Fruit fly (Drosophila melanogaster): ENCODE results near the gene OtopLc.

Gene OtopLc

dm6 chrX:5679933-5680667 lies 17.4 kb upstream of the OtopLc start, which contains the start of the genes Tre1 and Gr5a:
Gene Tre1 (minus strand): TSS chrX:5679977.
Gene Gr5a (plus strand): TSS chrX:5680617.
- no peak for TF ChIP-seq cnc (optimal IDR thresholded peaks at IDR 0.05)
- no peak for TF ChIP-seq toe (GFP tag; optimal IDR thresholded peaks at IDR 0.05)
- no peak for TF ChIP-seq CG12768 (GFP tag; optimal IDR thresholded peaks at IDR 0.05)

dm6 chrX:5679079-5679932 lies 16.6 kb upstream of the OtopLc start:
- TF ChIP-seq bab1 (GFP tag; optimal IDR thresholded peaks at IDR 0.05): peak; percentile 44
- peak; percentile 29 for TF ChIP-seq tj (GFP tag; optimal IDR thresholded peaks at IDR 0.05)
- TF ChIP-seq CG7101 (tag; optimal IDR thresholded peaks at IDR 0.05): no peak
- TF ChIP-seq pad (GFP tag; optimal IDR thresholded peaks at IDR 0.05): peak; percentile 96

- no peak for TF ChIP-seq CG7101 (tag; optimal IDR thresholded peaks at IDR 0.05)
- TF ChIP-seq CG14711 (tag; optimal IDR thresholded peaks at IDR 0.05): no peak
- no peak for TF ChIP-seq tj (GFP tag; optimal IDR thresholded peaks at IDR 0.05)
- TF ChIP-seq toe (GFP tag; optimal IDR thresholded peaks at IDR 0.05): no peak
- no peak for TF ChIP-seq CG11617 (GFP tag; optimal IDR thresholded peaks at IDR 0.05)
- peak in 1 of 2 experiments; percentile 9 for TF ChIP-seq cnc (optimal IDR thresholded peaks at IDR 0.05)
- peak; percentile 66 for TF ChIP-seq ovo (GFP tag; optimal IDR thresholded peaks at IDR 0.05)
- TF ChIP-seq Hr96 (GFP tag; optimal IDR thresholded peaks at IDR 0.05): no peak
- no peak for TF ChIP-seq Crg-1 (GFP tag; optimal IDR thresholded peaks at IDR 0.05)
- no peak for TF ChIP-seq CG7045 (GFP tag; optimal IDR thresholded peaks at IDR 0.05)
Measured at dm6 chrX:5678178-5678470, 15.5 kb upstream of the OtopLc start.

dm6 chrX:5677400-5678177 lies 14.9 kb upstream of the OtopLc start:
- TF ChIP-seq CG7101 (tag; optimal IDR thresholded peaks at IDR 0.05) (peak; percentile 85), Crg-1 (GFP tag; optimal IDR thresholded peaks at IDR 0.05) (peak; percentile 78), CG1620 (GFP tag; optimal IDR thresholded peaks at IDR 0.05) (peak; percentile 76), bab1 (GFP tag; optimal IDR thresholded peaks at IDR 0.05) (no peak), CG5204 (GFP tag; optimal IDR thresholded peaks at IDR 0.05) (peak; percentile 13), CG14711 (tag; optimal IDR thresholded peaks at IDR 0.05) (peak; percentile 67), tj (GFP tag; optimal IDR thresholded peaks at IDR 0.05) (no peak), toe (GFP tag; optimal IDR thresholded peaks at IDR 0.05) (peak; percentile 22), CG12768 (GFP tag; optimal IDR thresholded peaks at IDR 0.05) (peak; percentile 12), cic (GFP tag; optimal IDR thresholded peaks at IDR 0.05) (no peak), pad (GFP tag; optimal IDR thresholded peaks at IDR 0.05) (peak; percentile 64), ovo (GFP tag; optimal IDR thresholded peaks at IDR 0.05) (peak; percentile 98), CG11617 (GFP tag; optimal IDR thresholded peaks at IDR 0.05) (peak; percentile 52), Mnt (GFP tag; optimal IDR thresholded peaks at IDR 0.05) (peak; percentile 53), Hr96 (GFP tag; optimal IDR thresholded peaks at IDR 0.05) (peak; percentile 67), Clk (GFP tag; optimal IDR thresholded peaks at IDR 0.05) (no peak), CG33017 (tag; optimal IDR thresholded peaks at IDR 0.05) (no peak), CG7045 (GFP tag; optimal IDR thresholded peaks at IDR 0.05) (peak; percentile 4), cnc (optimal IDR thresholded peaks at IDR 0.05) (no peak), kay (GFP tag; ENCODE audit: borderline replicate concordance) (no peak)

- TF ChIP-seq CG14711 (tag; optimal IDR thresholded peaks at IDR 0.05) (no peak), Clk (GFP tag; optimal IDR thresholded peaks at IDR 0.05) (no peak), CG5204 (GFP tag; optimal IDR thresholded peaks at IDR 0.05) (no peak), toe (GFP tag; optimal IDR thresholded peaks at IDR 0.05) (no peak), CG1620 (GFP tag; optimal IDR thresholded peaks at IDR 0.05) (no peak)
Measured at dm6 chrX:5676855-5677254, 14.2 kb upstream of the OtopLc start.

- TF ChIP-seq Clk (GFP tag; optimal IDR thresholded peaks at IDR 0.05): no peak
- TF ChIP-seq kay (GFP tag; ENCODE audit: borderline replicate concordance): no peak
- TF ChIP-seq CG7101 (tag; optimal IDR thresholded peaks at IDR 0.05): peak; percentile 71
- TF ChIP-seq Mnt (GFP tag; optimal IDR thresholded peaks at IDR 0.05): peak; percentile 96
- TF ChIP-seq CG1620 (GFP tag; optimal IDR thresholded peaks at IDR 0.05): peak; percentile 49
- peak; percentile 34 for TF ChIP-seq CG12768 (GFP tag; optimal IDR thresholded peaks at IDR 0.05)
- TF ChIP-seq toe (GFP tag; optimal IDR thresholded peaks at IDR 0.05): peak; percentile 21
- TF ChIP-seq pad (GFP tag; optimal IDR thresholded peaks at IDR 0.05): peak; percentile 55
- no peak for TF ChIP-seq CG7045 (GFP tag; optimal IDR thresholded peaks at IDR 0.05)
- peak; percentile 78 for TF ChIP-seq Crg-1 (GFP tag; optimal IDR thresholded peaks at IDR 0.05)
- no peak for TF ChIP-seq CG33017 (tag; optimal IDR thresholded peaks at IDR 0.05)
- peak; percentile 83 for TF ChIP-seq Hr96 (GFP tag; optimal IDR thresholded peaks at IDR 0.05)
- TF ChIP-seq cic (GFP tag; optimal IDR thresholded peaks at IDR 0.05): no peak
- peak; percentile 76 for TF ChIP-seq CG11617 (GFP tag; optimal IDR thresholded peaks at IDR 0.05)
- peak; percentile 84 for TF ChIP-seq bab1 (GFP tag; optimal IDR thresholded peaks at IDR 0.05)
- TF ChIP-seq CG5204 (GFP tag; optimal IDR thresholded peaks at IDR 0.05): no peak
- peak; percentile 45 for TF ChIP-seq ovo (GFP tag; optimal IDR thresholded peaks at IDR 0.05)
- TF ChIP-seq cnc (optimal IDR thresholded peaks at IDR 0.05): no peak
- peak; percentile 53 for TF ChIP-seq tj (GFP tag; optimal IDR thresholded peaks at IDR 0.05)
- peak; percentile 40 for TF ChIP-seq CG14711 (tag; optimal IDR thresholded peaks at IDR 0.05)
Measured at dm6 chrX:5672243-5673051, 9.8 kb upstream of the OtopLc start, which contains the start of gene RpL35. Gene RpL35 (plus strand): TSS chrX:5672401.
